Fruit fly (Drosophila melanogaster): Measurements from ENCODE around the gene Acox3.

The Acox3 gene

DNA sequence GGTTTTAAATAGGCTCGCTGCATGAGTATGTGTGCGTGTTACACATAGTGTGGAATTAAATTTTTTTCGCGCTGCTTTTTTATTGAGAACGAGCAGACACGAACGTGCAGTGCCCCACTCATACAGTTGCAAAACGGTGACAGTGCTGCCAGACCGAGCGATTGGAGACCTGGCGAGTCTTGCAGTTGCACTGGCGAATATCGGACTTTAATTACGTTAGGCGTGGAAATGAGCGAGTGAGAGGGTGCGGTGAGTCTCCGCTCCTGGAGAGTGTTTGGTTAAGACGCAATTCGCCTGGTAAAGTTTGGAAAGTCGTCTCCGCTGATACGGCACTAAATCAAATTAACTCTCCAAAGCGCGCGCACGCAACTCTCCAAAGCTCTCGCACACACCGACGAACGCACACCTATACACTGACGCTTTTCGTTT lies 33.1 kb upstream of the Acox3 start (continued):
- TF ChIP-seq dysf (GFP tag; IDR thresholded peaks at IDR 0.05), result no peak
- TF ChIP-seq pb (GFP tag; optimal IDR thresholded peaks at IDR 0.05), result no peak
- peak; percentile 7 for TF ChIP-seq CG1647 (GFP tag; optimal IDR thresholded peaks at IDR 0.05)
- TF ChIP-seq chm (GFP tag; IDR thresholded peaks at IDR 0.05), result peak; percentile 11; the same call in 1 of the 2 replicates
- no peak for TF ChIP-seq nau (GFP tag; optimal IDR thresholded peaks at IDR 0.05)
- TF ChIP-seq CG14050 (GFP tag; IDR thresholded peaks at IDR 0.05), result no peak
- TF ChIP-seq Lim3 (GFP tag; IDR thresholded peaks at IDR 0.05), result no peak
- no peak for TF ChIP-seq dati (GFP tag; IDR thresholded peaks at IDR 0.05)
- TF ChIP-seq CG2678 (tag; optimal IDR thresholded peaks at IDR 0.05), result no peak
- no peak for TF ChIP-seq CG13296 (GFP tag; optimal IDR thresholded peaks at IDR 0.05)
- no peak for TF ChIP-seq dpn (GFP tag; optimal IDR thresholded peaks at IDR 0.05)
- TF ChIP-seq Doc3 (GFP tag; IDR thresholded peaks at IDR 0.05; ENCODE audit: partially characterized antibody), result no peak; the same call in 2 of the 3 replicates
- no peak for TF ChIP-seq CG10267 (tag; optimal IDR thresholded peaks at IDR 0.05)
- no peak for TF ChIP-seq D19A (tag; optimal IDR thresholded peaks at IDR 0.05)
- no peak for TF ChIP-seq zfh2 (GFP tag; optimal IDR thresholded peaks at IDR 0.05)
- TF ChIP-seq Myb (GFP tag; optimal IDR thresholded peaks at IDR 0.05), result no peak
- no peak for TF ChIP-seq Aef1 (GFP tag; IDR thresholded peaks at IDR 0.05)
- TF ChIP-seq CG13424 (tag; optimal IDR thresholded peaks at IDR 0.05), result no peak
- no peak for TF ChIP-seq slou (GFP tag; optimal IDR thresholded peaks at IDR 0.05)
- no peak for TF ChIP-seq CG16813 (GFP tag; IDR thresholded peaks at IDR 0.05; ENCODE audit: partially characterized antibody)
- peak; percentile 61; the same call in 2 of the 3 replicates for TF ChIP-seq Opbp (GFP tag; IDR thresholded peaks at IDR 0.05; ENCODE audit: partially characterized antibody)
- TF ChIP-seq CG17829 (tag; optimal IDR thresholded peaks at IDR 0.05), result no peak
- TF ChIP-seq oc (tag; optimal IDR thresholded peaks at IDR 0.05), result peak; percentile 75

DNA sequence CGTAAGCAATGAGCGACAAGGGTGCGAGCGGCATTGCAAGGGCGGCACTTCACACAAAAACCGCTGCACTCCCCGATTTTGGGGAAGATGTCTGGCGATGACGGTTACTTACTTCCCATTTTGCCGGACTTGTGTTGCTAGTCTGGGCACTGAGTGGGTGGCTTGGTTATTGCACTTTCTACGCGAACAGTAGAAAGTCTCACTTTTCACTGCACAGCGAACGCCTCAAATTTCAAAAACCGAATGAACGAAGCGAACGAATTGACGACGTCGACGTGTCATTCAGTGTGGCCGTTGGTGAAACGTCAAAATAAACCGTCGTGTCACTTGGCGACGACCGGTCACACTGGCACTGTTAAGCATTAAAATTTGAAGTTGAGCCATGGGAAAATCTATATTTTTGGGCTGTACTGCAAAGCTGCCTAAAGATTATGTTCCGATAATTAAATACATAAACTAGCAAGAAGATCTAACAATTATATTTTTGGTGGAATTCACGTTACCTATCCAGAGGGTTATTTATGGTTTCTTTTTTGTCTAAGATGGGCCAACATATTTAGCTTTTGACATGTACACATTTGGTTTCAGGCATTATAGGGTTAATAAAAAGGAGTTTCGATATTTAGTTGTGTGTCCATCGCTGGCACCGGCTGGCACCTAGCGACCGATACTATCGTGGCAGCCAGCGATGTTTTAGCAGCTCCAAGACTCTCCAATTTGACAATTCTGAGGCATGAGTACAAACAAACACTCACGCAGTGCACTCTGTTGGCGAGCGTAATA lies 32.2 kb upstream of the Acox3 start, which contains the start of the genes Sec61alpha and Daxx:
Gene Sec61alpha (minus strand): TSS at position 364 of the 783 bp plus-strand sequence.
Gene Daxx (plus strand): TSS at position 718 of the 783 bp plus-strand sequence.
- TF ChIP-seq CG10431 (GFP tag; optimal IDR thresholded peaks at IDR 0.05) (peak; percentile 42), nmo (GFP tag; optimal IDR thresholded peaks at IDR 0.05) (peak; percentile 87), D19A (tag; optimal IDR thresholded peaks at IDR 0.05) (peak; percentile 63), mirr (GFP tag; optimal IDR thresholded peaks at IDR 0.05) (peak; percentile 36), crol (GFP tag; IDR thresholded peaks at IDR 0.05) (no peak), sisA (GFP tag; IDR thresholded peaks at IDR 0.05) (peak; percentile 89), disco-r (GFP tag; optimal IDR thresholded peaks at IDR 0.05) (peak; percentile 78), odd (GFP tag; optimal IDR thresholded peaks at IDR 0.05) (peak; percentile 48), CG12104 (GFP tag; optimal IDR thresholded peaks at IDR 0.05) (peak; percentile 70), CTCF (GFP tag; optimal IDR thresholded peaks at IDR 0.05) (peak; percentile 20), stc (GFP tag; IDR thresholded peaks at IDR 0.05) (peak; percentile 57), mam (GFP tag; optimal IDR thresholded peaks at IDR 0.05) (peak; percentile 95), sim (GFP tag; IDR thresholded peaks at IDR 0.05) (peak; percentile 18; the same call in 1 of the 2 replicates), CG4424 (GFP tag; optimal IDR thresholded peaks at IDR 0.05) (peak; percentile 85), Rx (GFP tag; IDR thresholded peaks at IDR 0.05) (peak; percentile 32; the same call in 1 of the 2 replicates), CoRest (tag; optimal IDR thresholded peaks at IDR 0.05) (peak; percentile 85), CG30020 (tag; optimal IDR thresholded peaks at IDR 0.05) (peak; percentile 74), vfl (GFP tag; optimal IDR thresholded peaks at IDR 0.05) (peak; percentile 87), tup (GFP tag; optimal IDR thresholded peaks at IDR 0.05) (peak; percentile 69), CG1602 (GFP tag; optimal IDR thresholded peaks at IDR 0.05) (peak; percentile 85), dan (GFP tag; IDR thresholded peaks at IDR 0.05) (no peak), CG2875 (GFP tag; optimal IDR thresholded peaks at IDR 0.05) (peak; percentile 19), knrl (GFP tag; IDR thresholded peaks at IDR 0.05; ENCODE audit: partially characterized antibody) (peak; percentile 100), en (GFP tag; optimal IDR thresholded peaks at IDR 0.05) (peak; percentile 66), Rfx (GFP tag; IDR thresholded peaks at IDR 0.05) (peak; percentile 93), CG31388 (GFP tag; optimal IDR thresholded peaks at IDR 0.05) (peak; percentile 1), ato (GFP tag; IDR thresholded peaks at IDR 0.05; ENCODE audit: partially characterized antibody) (peak; percentile 100), Dref (GFP tag; IDR thresholded peaks at IDR 0.05) (peak; percentile 67)

Measured in whole organism, embryonic.